Worm (Caenorhabditis elegans): ENCODE measurements around the gene daf-4.

daf-4 gene

DNA sequence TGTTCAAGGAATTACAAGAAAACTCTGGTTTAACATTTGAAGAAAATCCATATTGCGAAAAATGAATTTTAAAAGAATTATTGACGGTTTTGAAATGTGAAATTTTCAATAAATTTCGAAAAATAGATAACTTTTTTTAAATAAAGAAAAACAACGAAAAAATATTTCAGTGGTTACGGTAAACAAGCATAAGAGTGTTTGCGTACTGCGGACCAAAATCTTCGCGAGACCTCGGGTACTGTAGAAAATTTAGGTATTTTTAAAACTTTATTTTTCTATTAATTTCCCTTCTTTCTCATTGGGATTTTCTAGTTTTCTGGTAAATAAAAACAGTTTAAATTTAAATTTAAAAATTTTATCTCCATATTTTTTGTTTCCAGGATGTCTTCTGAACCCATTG lies 20.9 kb upstream of the daf-4 start, which contains the start of gene xnd-1 (continued):
- TF ChIP-seq ceh-40 (GFP tag; IDR thresholded peaks at IDR 0.05) (no peak), snpc-1.3 (tag; optimal IDR thresholded peaks at IDR 0.05; ENCODE audit: insufficient read depth) (peak; percentile 57), egl-44 (GFP tag; IDR thresholded peaks at IDR 0.05) (no peak), F39B2.1 (GFP tag; IDR thresholded peaks at IDR 0.05) (no peak), F33H1.4 (GFP tag; IDR thresholded peaks at IDR 0.05) (peak; percentile 82), ztf-3 (GFP tag; optimal IDR thresholded peaks at IDR 0.05) (no peak), mcd-1 (GFP tag; IDR thresholded peaks at IDR 0.05) (no peak), mxl-1 (tag; optimal IDR thresholded peaks at IDR 0.05) (no peak), ztf-22 (GFP tag; optimal IDR thresholded peaks at IDR 0.05) (no peak), ztf-6 (GFP tag; IDR thresholded peaks at IDR 0.05) (no peak), pha-4 (tag; optimal IDR thresholded peaks at IDR 0.05) (no peak), ceh-91 (GFP tag; IDR thresholded peaks at IDR 0.05) (peak; percentile 52), ceh-27 (GFP tag; optimal IDR thresholded peaks at IDR 0.05) (no peak), atf-7 (tag; optimal IDR thresholded peaks at IDR 0.05) (no peak), let-607 (tag; optimal IDR thresholded peaks at IDR 0.05) (no peak), Y95B8A.8 (GFP tag; IDR thresholded peaks at IDR 0.05) (no peak), lsl-1 (GFP tag; optimal IDR thresholded peaks at IDR 0.05) (peak; percentile 95)

DNA sequence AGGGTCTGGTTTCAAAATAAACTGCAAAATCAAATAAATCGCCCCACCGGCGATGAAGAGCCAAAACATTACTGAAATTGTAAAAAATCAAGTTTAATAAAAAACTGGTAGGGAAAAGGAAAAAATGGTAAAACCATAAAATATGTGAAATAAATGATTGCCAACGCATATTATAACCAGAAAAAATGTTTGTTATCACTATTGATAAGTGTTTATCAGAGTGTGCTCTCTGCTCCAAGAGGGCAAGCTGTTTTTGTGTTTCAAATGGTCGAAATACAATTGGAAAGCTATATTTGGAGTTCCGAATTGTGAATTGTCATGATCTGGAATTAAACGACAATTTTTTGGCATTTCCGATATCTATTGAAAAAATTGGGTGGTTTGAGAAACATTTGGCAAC lies 14.7 kb upstream of the daf-4 start, which contains the start of gene C05D2.8:
C05D2.8 (minus strand) TSS at position 71 of the 400 bp plus-strand sequence.
- TF ChIP-seq rcor-1 (GFP tag; IDR thresholded peaks at IDR 0.05) (no peak), mes-4 (tag; optimal IDR thresholded peaks at IDR 0.05) (no peak), nhr-80 (tag; optimal IDR thresholded peaks at IDR 0.05) (peak; percentile 65), lsl-1 (GFP tag; optimal IDR thresholded peaks at IDR 0.05) (no peak)

- TF ChIP-seq tbp1 (GFP tag; optimal IDR thresholded peaks at IDR 0.05): no peak
- TF ChIP-seq nhr-80 (tag; optimal IDR thresholded peaks at IDR 0.05): peak; percentile 50
- TF ChIP-seq lsl-1 (GFP tag; optimal IDR thresholded peaks at IDR 0.05): no peak
- TF ChIP-seq Y95B8A.8 (GFP tag; IDR thresholded peaks at IDR 0.05): no peak
- TF ChIP-seq madf-3 (GFP tag; IDR thresholded peaks at IDR 0.05): no peak
These were observed 13.2 kb upstream of the daf-4 start, which contains the start of gene bas-1 for ce11 chrIII:5611604-5612324. Gene bas-1 (plus strand): TSS chrIII:5612274.

- TF ChIP-seq F52B5.7 (tag; optimal IDR thresholded peaks at IDR 0.05) (no peak), Y67H2A.10 (GFP tag; conservative IDR thresholded peaks at IDR 0.05) (no peak), dox-1 (GFP tag; IDR thresholded peaks at IDR 0.05) (no peak), tbp1 (GFP tag; optimal IDR thresholded peaks at IDR 0.05) (no peak), attf-5 (GFP tag; optimal IDR thresholded peaks at IDR 0.05) (no peak), rcor-1 (GFP tag; IDR thresholded peaks at IDR 0.05) (no peak), ceh-79 (tag; optimal IDR thresholded peaks at IDR 0.05) (no peak), F33H1.4 (GFP tag; IDR thresholded peaks at IDR 0.05) (no peak), attf-3 (GFP tag; conservative IDR thresholded peaks at IDR 0.05) (no peak), efl-1 (GFP tag; optimal IDR thresholded peaks at IDR 0.05) (no peak), ceh-58 (GFP tag; IDR thresholded peaks at IDR 0.05) (no peak), F23B12.7 (tag; optimal IDR thresholded peaks at IDR 0.05; ENCODE audit: insufficient read depth) (no peak), cebp-2 (GFP tag; IDR thresholded peaks at IDR 0.05) (no peak), rec-8 (tag; optimal IDR thresholded peaks at IDR 0.05) (no peak)
These were observed 10.3 kb upstream of the daf-4 start, which contains the start of gene basl-1 for ce11 chrIII:5614648-5615047. Gene basl-1 (plus strand): TSS chrIII:5614948.

All from whole organism, young adult.